Worm (Caenorhabditis elegans) whole organism, late embryonic: ENCODE data around the gene T01G5.8.
A peak's percentile ranks its signal among the peaks of the same experiment; 100 is the strongest.

Source experiments
- C08G9.2 ChIP-seq: sonication (generic microtip); optimal IDR thresholded peaks from 2 replicates; lab custom pipeline; 2016; ENCODE audit warnings: mild to moderate bottlenecking, missing genetic modification characterization, moderate library complexity, missing compliant biosample characterization
- C38D4.7 ChIP-seq: fragments of 200-800 bp; sonication (Bioruptor generic); optimal IDR thresholded peaks from 2 replicates; lab custom pipeline; 2018; ENCODE audit warnings: mild to moderate bottlenecking, missing genetic modification characterization, moderate library complexity, missing compliant biosample characterization
- Y22D7AL.16 ChIP-seq: sonication (generic microtip); optimal IDR thresholded peaks from 2 replicates; lab custom pipeline; 2016; ENCODE audit warnings: missing genetic modification characterization, missing compliant biosample characterization
- ahr-1 ChIP-seq: sonication (generic microtip); optimal IDR thresholded peaks from 2 replicates; lab custom pipeline; 2016; ENCODE audit warnings: missing genetic modification characterization, missing compliant biosample characterization
- ama-1 ChIP-seq: fragments of 150-350 bp; optimal IDR thresholded peaks from 2 replicates; lab custom pipeline; 2014
- ceh-14 ChIP-seq: sonication (generic microtip); optimal IDR thresholded peaks from 2 replicates; lab custom pipeline; 2016; ENCODE audit warnings: missing genotype, missing genetic modification characterization, missing compliant biosample characterization
- ceh-19 ChIP-seq: fragments of 200-800 bp; sonication (Bioruptor generic); optimal IDR thresholded peaks from 2 replicates; lab custom pipeline; 2018; ENCODE audit warnings: mild to moderate bottlenecking, missing genetic modification characterization, missing compliant biosample characterization
- ceh-2 ChIP-seq: sonication (generic microtip); optimal IDR thresholded peaks from 2 replicates; lab custom pipeline; 2016; ENCODE audit warnings: missing genotype, missing genetic modification characterization, missing compliant biosample characterization
- ceh-22 ChIP-seq: sonication (generic microtip); optimal IDR thresholded peaks from 2 replicates; lab custom pipeline; 2017; ENCODE audit warnings: missing biosample characterization, missing genetic modification characterization
- ceh-24 ChIP-seq: sonication (generic microtip); optimal IDR thresholded peaks from 2 replicates; lab custom pipeline; 2016; ENCODE audit warnings: mild to moderate bottlenecking, missing genetic modification characterization, missing compliant biosample characterization
- ceh-30 ChIP-seq: fragments of 150-350 bp; optimal IDR thresholded peaks from 2 replicates; lab custom pipeline; 2014; ENCODE audit warnings: missing biosample characterization, missing genetic modification characterization
- ceh-31 ChIP-seq: sonication (generic microtip); optimal IDR thresholded peaks from 2 replicates; lab custom pipeline; 2016; ENCODE audit warnings: missing genetic modification characterization, missing compliant biosample characterization
- ceh-34 ChIP-seq: sonication (generic microtip); optimal IDR thresholded peaks from 2 replicates; lab custom pipeline; 2016; ENCODE audit warnings: mild to moderate bottlenecking, missing genetic modification characterization, missing compliant biosample characterization
- ceh-45 ChIP-seq: fragments of 200-800 bp; sonication (Bioruptor generic); IDR thresholded peaks from 2 replicates; pipeline ENCODE4 v1.3.6; 2022; ENCODE audit warnings: missing genetic modification reagents, missing genetic modification characterization, missing compliant biosample characterization
- che-1 ChIP-seq: sonication (generic microtip); optimal IDR thresholded peaks from 2 replicates; lab custom pipeline; 2016; ENCODE audit warnings: mild to moderate bottlenecking, missing genetic modification characterization, missing compliant biosample characterization
- elt-2 ChIP-seq: sonication (generic microtip); optimal IDR thresholded peaks from 2 replicates; lab custom pipeline; 2016; ENCODE audit warnings: missing genetic modification reagents, missing genetic modification characterization, missing compliant biosample characterization
- elt-4 ChIP-seq: sonication (generic microtip); optimal IDR thresholded peaks from 2 replicates; lab custom pipeline; 2016; ENCODE audit warnings: missing genetic modification characterization, missing compliant biosample characterization
- ets-4 ChIP-seq: sonication (generic microtip); optimal IDR thresholded peaks from 2 replicates; lab custom pipeline; 2016; ENCODE audit warnings: missing genetic modification characterization, missing compliant biosample characterization
- fax-1 ChIP-seq: sonication (generic microtip); optimal IDR thresholded peaks from 2 replicates; lab custom pipeline; 2016; ENCODE audit warnings: missing genotype, missing genetic modification characterization, missing compliant biosample characterization
- hlh-15 ChIP-seq: sonication (generic microtip); optimal IDR thresholded peaks from 2 replicates; lab custom pipeline; 2016; ENCODE audit warnings: missing genetic modification characterization, missing compliant biosample characterization
- hlh-30 ChIP-seq: sonication (generic microtip); optimal IDR thresholded peaks from 2 replicates; lab custom pipeline; 2017; ENCODE audit warnings: antibody characterized with exemption, missing genetic modification characterization, missing compliant biosample characterization; ENCODE audit not compliant: insufficient read depth
- hlh-6 ChIP-seq: sonication (generic microtip); optimal IDR thresholded peaks from 2 replicates; lab custom pipeline; 2016; ENCODE audit warnings: missing genotype, missing genetic modification characterization, missing compliant biosample characterization
- lim-6 ChIP-seq: sonication (generic microtip); optimal IDR thresholded peaks from 2 replicates; lab custom pipeline; 2016; ENCODE audit warnings: missing genetic modification characterization, missing compliant biosample characterization
- nfya-1 ChIP-seq: sonication (generic microtip); optimal IDR thresholded peaks from 2 replicates; lab custom pipeline; 2017; ENCODE audit warnings: missing genetic modification characterization, mild to moderate bottlenecking, missing compliant biosample characterization, antibody characterized with exemption, moderate library complexity
- odd-2 ChIP-seq: sonication (generic microtip); optimal IDR thresholded peaks from 2 replicates; lab custom pipeline; 2017; ENCODE audit warnings: antibody characterized with exemption, mild to moderate bottlenecking, missing genetic modification characterization, missing compliant biosample characterization
- pag-3 ChIP-seq: sonication (generic microtip); optimal IDR thresholded peaks from 2 replicates; lab custom pipeline; 2016; ENCODE audit warnings: missing compliant biosample characterization, missing genetic modification characterization, borderline replicate concordance
- pqm-1 ChIP-seq: sonication (generic microtip); optimal IDR thresholded peaks from 2 replicates; lab custom pipeline; 2016; ENCODE audit warnings: missing genetic modification characterization, missing compliant biosample characterization
- rnt-1 ChIP-seq: sonication (generic microtip); optimal IDR thresholded peaks from 2 replicates; lab custom pipeline; 2016; ENCODE audit warnings: missing genetic modification characterization, missing compliant biosample characterization
- sdc-2 ChIP-seq: sonication (generic microtip); optimal IDR thresholded peaks from 2 replicates; lab custom pipeline; 2016; ENCODE audit warnings: missing genotype, missing genetic modification characterization, missing compliant biosample characterization
- sox-4 ChIP-seq: sonication (generic microtip); optimal IDR thresholded peaks from 2 replicates; lab custom pipeline; 2017; ENCODE audit warnings: mild to moderate bottlenecking, missing genetic modification characterization, inconsistent platforms, missing compliant biosample characterization
- tbx-2 ChIP-seq: sonication (generic microtip); optimal IDR thresholded peaks from 2 replicates; lab custom pipeline; 2016; ENCODE audit warnings: missing genetic modification characterization, missing compliant biosample characterization
- unc-3 ChIP-seq, 2 experiments: fragments of 200-800 bp in 1 of 2; sonication (Bioruptor generic) in 1 of 2; sonication (generic microtip) in 1 of 2; conservative IDR thresholded peaks in 1 of 2; optimal IDR thresholded peaks in 1 of 2; 2 replicates each; pipeline versions ENCODE4 v1.3.6 to Lab custom; 2016 to 2022; ENCODE audit warnings: missing compliant biosample characterization in 2 of 2, missing genetic modification characterization in 2 of 2, missing genetic modification reagents in 1 of 2
- unc-42 ChIP-seq: sonication (generic microtip); optimal IDR thresholded peaks from 2 replicates; lab custom pipeline; 2016; ENCODE audit warnings: missing genotype, missing genetic modification characterization, missing compliant biosample characterization
- unc-55 ChIP-seq: sonication (generic microtip); optimal IDR thresholded peaks from 2 replicates; lab custom pipeline; 2017; ENCODE audit warnings: missing biosample characterization, missing genetic modification reagents, missing genetic modification characterization
- unc-86 ChIP-seq: sonication (generic microtip); optimal IDR thresholded peaks from 2 replicates; lab custom pipeline; 2016; ENCODE audit warnings: missing genetic modification characterization, missing compliant biosample characterization
- zip-5 ChIP-seq: sonication (generic microtip); optimal IDR thresholded peaks from 2 replicates; lab custom pipeline; 2016; ENCODE audit warnings: missing genetic modification characterization, missing compliant biosample characterization
- ztf-16 ChIP-seq: sonication (generic microtip); optimal IDR thresholded peaks from 2 replicates; lab custom pipeline; 2017; ENCODE audit warnings: missing genetic modification characterization, missing compliant biosample characterization

T01G5.8 gene

DNA sequence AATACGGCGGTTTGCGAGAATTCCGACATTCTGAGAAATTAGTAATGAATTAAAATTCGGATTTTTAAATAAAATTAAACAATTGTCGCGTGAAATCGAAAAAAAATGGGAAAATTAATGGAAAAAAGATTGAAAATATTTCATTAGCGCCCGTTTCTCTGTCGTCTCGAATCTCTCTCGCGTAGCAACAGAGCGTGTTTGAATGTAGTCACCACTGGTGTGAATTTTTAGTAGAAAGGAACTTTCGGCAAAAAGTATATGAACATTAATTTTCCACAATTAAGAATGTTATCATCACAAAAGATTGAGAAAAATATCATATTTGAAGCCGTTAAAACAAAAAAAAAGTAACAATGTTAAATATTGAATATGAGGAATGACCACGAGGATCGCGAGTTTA lies 20.7 kb downstream of the T01G5.8 start, which contains the start of gene aipl-1:
aipl-1 (minus strand) TSS at position 30 of the 400 bp plus-strand sequence.
- peak; percentile 53 for TF ChIP-seq C08G9.2 (tag; lab: Kevin White, UChicago)
- TF ChIP-seq unc-42 (tag; lab: Kevin White, UChicago), result peak; percentile 88
- no peak for TF ChIP-seq C38D4.7 (GFP tag; lab: Kevin White, UChicago)
- peak; percentile 78 for TF ChIP-seq tbx-2 (tag; lab: Kevin White, UChicago)
- no peak for TF ChIP-seq odd-2 (tag; lab: Kevin White, UChicago)
- peak; percentile 10 for TF ChIP-seq ceh-34
- TF ChIP-seq pqm-1 (tag; lab: Kevin White, UChicago), result peak; percentile 41
- peak; percentile 62 for TF ChIP-seq ceh-2
- peak; percentile 24 for TF ChIP-seq ets-4 (tag; lab: Kevin White, UChicago)
- peak; percentile 63 for TF ChIP-seq ceh-14 (tag; lab: Kevin White, UChicago)
- TF ChIP-seq elt-2 (tag; lab: Kevin White, UChicago), result peak; percentile 20
- peak; percentile 7 for TF ChIP-seq unc-55 (GFP tag; lab: Kevin White, UChicago)
- TF ChIP-seq zip-5 (tag; lab: Kevin White, UChicago), result peak; percentile 11
- TF ChIP-seq lim-6 (tag; lab: Kevin White, UChicago), result peak; percentile 8
- TF ChIP-seq ahr-1 (tag; lab: Kevin White, UChicago), result peak; percentile 38
- TF ChIP-seq ceh-30 (tag; lab: Kevin White, UChicago), result no peak
- TF ChIP-seq pag-3 (tag; lab: Kevin White, UChicago), result no peak
- TF ChIP-seq rnt-1 (tag; lab: Kevin White, UChicago), result peak; percentile 47
- peak; percentile 91 for TF ChIP-seq ceh-31 (tag; lab: Kevin White, UChicago)
- peak; percentile 36 for TF ChIP-seq fax-1 (tag; lab: Kevin White, UChicago)
- no peak for TF ChIP-seq unc-3 (GFP tag; conservative IDR thresholded peaks at IDR 0.05; lab: Robert Waterston, UW)
- peak; percentile 19 for TF ChIP-seq unc-3 (tag; optimal IDR thresholded peaks at IDR 0.05; lab: Kevin White, UChicago)
- TF ChIP-seq che-1 (tag; lab: Kevin White, UChicago), result no peak
- peak; percentile 35 for TF ChIP-seq nfya-1

DNA sequence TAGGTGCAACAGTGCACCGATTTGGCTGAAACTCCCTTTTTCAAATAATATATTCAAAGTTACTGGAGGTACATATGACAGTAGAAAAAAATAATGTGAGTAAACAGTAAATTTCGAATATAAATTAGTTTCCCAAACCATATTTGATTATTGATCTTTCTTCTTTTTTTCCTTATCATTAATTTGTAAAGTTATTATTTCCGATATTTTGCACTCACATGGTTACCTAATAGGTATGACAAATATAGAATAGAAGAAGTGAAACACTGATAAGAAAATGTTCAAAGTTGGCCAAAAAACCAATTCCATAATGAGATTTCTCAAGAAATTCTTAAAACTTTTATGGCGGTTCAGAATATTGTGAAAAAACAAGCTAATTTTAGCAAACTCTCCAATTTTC lies 23.7 kb downstream of the T01G5.8 start:
- TF ChIP-seq sox-4 (tag; lab: Kevin White, UChicago), result no peak
- TF ChIP-seq hlh-30 (tag; lab: Kevin White, UChicago), result no peak
- TF ChIP-seq ahr-1 (tag; lab: Kevin White, UChicago), result no peak
- TF ChIP-seq odd-2 (tag; lab: Kevin White, UChicago), result no peak
- TF ChIP-seq elt-4 (tag; lab: Kevin White, UChicago), result no peak
- no peak for TF ChIP-seq sdc-2 (tag; lab: Kevin White, UChicago)
- TF ChIP-seq Y22D7AL.16 (tag; lab: Kevin White, UChicago), result no peak
- TF ChIP-seq ceh-24, result no peak

DNA sequence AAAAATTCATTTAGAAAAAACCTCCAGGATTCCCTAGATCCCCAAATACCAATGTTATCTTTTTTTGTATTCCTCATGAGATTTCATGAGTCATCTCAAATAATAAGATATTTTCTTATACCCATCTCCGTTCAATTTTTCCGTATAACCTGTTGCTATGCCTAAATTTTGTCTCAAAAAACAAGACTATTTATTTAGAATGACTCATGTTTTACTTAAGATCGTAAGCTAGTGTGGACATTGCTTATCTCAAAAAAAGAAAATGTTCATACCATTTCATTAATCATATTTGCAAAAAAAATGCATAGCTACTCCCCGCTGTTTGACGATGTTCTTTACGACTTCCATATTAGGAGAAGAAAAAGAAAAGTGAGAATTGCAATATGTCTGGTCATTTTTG lies 24.2 kb downstream of the T01G5.8 start, which contains the start of gene K08F9.3:
K08F9.3 (plus strand) TSS at position 301 of the 400 bp plus-strand sequence.
- no peak for TF ChIP-seq zip-5 (tag; lab: Kevin White, UChicago)
- no peak for TF ChIP-seq unc-86
- no peak for TF ChIP-seq hlh-6 (tag; lab: Kevin White, UChicago)
- no peak for TF ChIP-seq che-1 (tag; lab: Kevin White, UChicago)
- TF ChIP-seq, all 69 proteins: peak for 0

DNA sequence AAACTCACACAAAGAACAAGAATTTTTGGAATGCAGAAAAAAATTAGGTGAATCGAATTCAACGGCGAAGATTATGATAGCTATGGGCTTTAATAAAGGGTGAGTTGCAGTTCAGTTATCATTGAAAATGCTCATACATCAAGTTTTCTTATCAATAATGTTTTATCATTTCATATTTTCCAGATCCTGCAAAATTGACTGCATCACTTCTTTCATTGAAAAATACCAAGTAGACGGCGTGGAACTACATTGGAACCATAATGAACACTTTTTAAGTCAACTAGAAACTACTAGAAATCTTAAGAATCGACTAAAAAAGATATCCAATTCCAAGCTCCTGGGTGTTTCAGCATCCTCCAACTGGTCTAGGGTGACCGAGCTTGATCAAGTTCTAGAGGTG lies 27.2 kb downstream of the T01G5.8 start, which contains the start of gene K08F9.1:
K08F9.1 (minus strand) TSS at position 101 of the 400 bp plus-strand sequence.
- TF ChIP-seq ceh-45 (GFP tag; lab: Robert Waterston, UW), result no peak
- no peak for TF ChIP-seq hlh-15 (tag; lab: Kevin White, UChicago)
- TF ChIP-seq ceh-24, result no peak
- TF ChIP-seq sdc-2 (tag; lab: Kevin White, UChicago), result no peak
- no peak for TF ChIP-seq ama-1 (lab: Kevin White, UChicago)
- no peak for TF ChIP-seq ztf-16 (tag; lab: Kevin White, UChicago)
- TF ChIP-seq ceh-22, result no peak
- no peak for TF ChIP-seq fax-1 (tag; lab: Kevin White, UChicago)
- TF ChIP-seq ceh-19, result no peak
- TF ChIP-seq pqm-1 (tag; lab: Kevin White, UChicago), result no peak
- TF ChIP-seq elt-4 (tag; lab: Kevin White, UChicago), result no peak
